Fruit fly (Drosophila melanogaster) whole organism, embryonic: Measurements from ENCODE around the gene CG14440.

Experiments
- Aef1 ChIP-seq: fragments of 200-800 bp; sonication (Bioruptor generic); IDR thresholded peaks from 3 replicates; pipeline ENCODE4 v1.3.6; 2022; ENCODE audit warnings: missing biosample characterization, missing genetic modification characterization
- BEAF-32 ChIP-seq: fragments of 200-800 bp; sonication (Bioruptor generic); optimal IDR thresholded peaks from 3 replicates; lab custom pipeline; 2017; ENCODE audit warnings: missing biosample characterization, missing genetic modification characterization, mild to moderate bottlenecking, moderate library complexity, missing genetic modification reagents
- CG11093 ChIP-seq: fragments of 200-800 bp; sonication (Bioruptor generic); IDR thresholded peaks from 3 replicates; pipeline ENCODE4 v1.3.6; 2022; ENCODE audit warnings: missing biosample characterization, missing genetic modification characterization
- CG12942 ChIP-seq: fragments of 200-800 bp; sonication (Bioruptor generic); optimal IDR thresholded peaks from 3 replicates; lab custom pipeline; 2016; ENCODE audit warnings: missing biosample characterization, missing genetic modification characterization
- CG15514 ChIP-seq: fragments of 200-800 bp; sonication (Bioruptor generic); optimal IDR thresholded peaks from 3 replicates; lab custom pipeline; 2017; ENCODE audit warnings: missing biosample characterization, missing genetic modification characterization, mild to moderate bottlenecking, moderate library complexity, missing genetic modification reagents
- CG15601 ChIP-seq: fragments of 200-800 bp; sonication (Bioruptor generic); optimal IDR thresholded peaks from 3 replicates; lab custom pipeline; 2019; ENCODE audit warnings: missing biosample characterization, mild to moderate bottlenecking, missing genetic modification characterization, moderate library complexity
- CG15696 ChIP-seq: fragments of 200-800 bp; sonication (Bioruptor generic); optimal IDR thresholded peaks from 2 replicates; lab custom pipeline; 2019; ENCODE audit warnings: missing biosample characterization, mild to moderate bottlenecking, missing genetic modification characterization, moderate library complexity
- CG1602 ChIP-seq: fragments of 200-800 bp; sonication (Bioruptor generic); optimal IDR thresholded peaks from 3 replicates; lab custom pipeline; 2016; ENCODE audit warnings: missing biosample characterization, missing genetic modification characterization
- CG17361 ChIP-seq: fragments of 200-800 bp; sonication (Bioruptor generic); IDR thresholded peaks from 3 replicates; pipeline ENCODE4 v1.3.6; 2022; ENCODE audit warnings: missing biosample characterization, missing genetic modification characterization
- CG17385 ChIP-seq: fragments of 200-800 bp; sonication (Bioruptor generic); optimal IDR thresholded peaks from 3 replicates; lab custom pipeline; 2018; ENCODE audit warnings: missing biosample characterization, mild to moderate bottlenecking, missing genetic modification characterization
- CG18262 ChIP-seq: fragments of 200-800 bp; optimal IDR thresholded peaks from 3 replicates; lab custom pipeline; 2019; ENCODE audit warnings: missing biosample characterization, mild to moderate bottlenecking, missing genetic modification characterization, moderate library complexity
- CG18764 ChIP-seq: fragments of 200-800 bp; sonication (Bioruptor generic); optimal IDR thresholded peaks from 3 replicates; lab custom pipeline; 2016; ENCODE audit warnings: missing biosample characterization, missing genetic modification characterization
- CG2199 ChIP-seq: fragments of 200-800 bp; sonication (Bioruptor generic); IDR thresholded peaks from 3 replicates; pipeline ENCODE4 v1.3.6; 2022; ENCODE audit warnings: missing biosample characterization, missing genetic modification characterization
- CG31388 ChIP-seq: fragments of 200-800 bp; sonication (Bioruptor generic); optimal IDR thresholded peaks from 2 replicates; lab custom pipeline; 2016; ENCODE audit warnings: missing biosample characterization, missing genetic modification characterization
- CG3281 ChIP-seq: fragments of 200-800 bp; sonication (Bioruptor generic); optimal IDR thresholded peaks from 3 replicates; lab custom pipeline; 2017; ENCODE audit warnings: missing biosample characterization, mild to moderate bottlenecking, missing genetic modification characterization
- CG33557 ChIP-seq: fragments of 200-800 bp; sonication (Bioruptor generic); optimal IDR thresholded peaks from 2 replicates; lab custom pipeline; 2019; ENCODE audit warnings: missing biosample characterization, mild to moderate bottlenecking, missing genetic modification characterization, moderate library complexity
- CG34224 ChIP-seq: fragments of 200-800 bp; sonication (Bioruptor generic); IDR thresholded peaks from 3 replicates; pipeline ENCODE4 v1.3.6; 2022; ENCODE audit warnings: missing biosample characterization, missing genetic modification characterization; ENCODE audit not compliant: partially characterized antibody
- CG4617 ChIP-seq: fragments of 200-800 bp; sonication (Bioruptor generic); optimal IDR thresholded peaks from 3 replicates; lab custom pipeline; 2016; ENCODE audit warnings: missing biosample characterization, missing genetic modification characterization, borderline replicate concordance
- CG5245 ChIP-seq: fragments of 200-800 bp; sonication (Bioruptor generic); optimal IDR thresholded peaks from 3 replicates; lab custom pipeline; 2016; ENCODE audit warnings: missing biosample characterization, missing genetic modification characterization
- CG6765 ChIP-seq: fragments of 200-800 bp; sonication (Bioruptor generic); optimal IDR thresholded peaks from 3 replicates; lab custom pipeline; 2017; ENCODE audit warnings: missing biosample characterization, mild to moderate bottlenecking, missing genetic modification characterization
- CG7556 ChIP-seq: fragments of 200-800 bp; sonication (Bioruptor generic); optimal IDR thresholded peaks from 2 replicates; lab custom pipeline; 2017; ENCODE audit warnings: missing biosample characterization, mild to moderate bottlenecking, missing genetic modification characterization
- CG7745 ChIP-seq: fragments of 200-800 bp; sonication (Bioruptor generic); optimal IDR thresholded peaks from 2 replicates; lab custom pipeline; 2018; ENCODE audit warnings: missing biosample characterization, mild to moderate bottlenecking, missing genetic modification characterization, moderate library complexity
- CG9215 ChIP-seq: fragments of 200-800 bp; sonication (Bioruptor generic); IDR thresholded peaks from 2 replicates; pipeline ENCODE4 v1.3.6; 2022; ENCODE audit warnings: missing biosample characterization, missing genetic modification characterization
- CG9932 ChIP-seq: fragments of 200-800 bp; sonication (Bioruptor generic); IDR thresholded peaks from 2 replicates; pipeline ENCODE4 v1.3.6; 2022; ENCODE audit warnings: missing biosample characterization, missing genetic modification characterization
- E2f2 ChIP-seq: fragments of 200-800 bp; sonication (Bioruptor generic); IDR thresholded peaks from 2 replicates; pipeline ENCODE4 v1.3.6; 2022; ENCODE audit warnings: missing biosample characterization, missing genetic modification characterization
- ERR ChIP-seq: fragments of 200-800 bp; sonication (Bioruptor generic); optimal IDR thresholded peaks from 2 replicates; lab custom pipeline; 2016; ENCODE audit warnings: missing biosample characterization, missing genetic modification characterization
- GATAe ChIP-seq: fragments of 200-800 bp; sonication (Bioruptor generic); conservative IDR thresholded peaks from 2 replicates; pipeline ENCODE4 v1.3.6; 2022; ENCODE audit warnings: missing biosample characterization, missing genetic modification characterization
- Mes4 ChIP-seq: fragments of 200-800 bp; sonication (Bioruptor generic); optimal IDR thresholded peaks from 2 replicates; lab custom pipeline; 2016; ENCODE audit warnings: missing biosample characterization, missing genetic modification characterization
- Nf-YC ChIP-seq: fragments of 200-800 bp; optimal IDR thresholded peaks from 3 replicates; lab custom pipeline; 2019; ENCODE audit warnings: missing biosample characterization, mild to moderate bottlenecking, missing genetic modification characterization, moderate library complexity
- NfI ChIP-seq: fragments of 200-800 bp; sonication (Bioruptor generic); optimal IDR thresholded peaks from 3 replicates; lab custom pipeline; 2018; ENCODE audit warnings: missing biosample characterization, mild to moderate bottlenecking, missing genetic modification characterization, moderate library complexity
- Sin3A ChIP-seq: fragments of >200 bp; optimal IDR thresholded peaks from 2 replicates; lab custom pipeline; 2018
- Trl ChIP-seq, 3 experiments: fragments of >200 bp in 2 of 3; fragments of 200-800 bp in 1 of 3; sonication (Bioruptor generic) in 1 of 3; optimal IDR thresholded peaks; 2 replicates in 1 of 3; 3 replicates in 2 of 3; lab custom pipeline; 2016 to 2017; ENCODE audit warnings: missing biosample characterization in 1 of 3, missing genetic modification characterization in 1 of 3
- Usf ChIP-seq: fragments of 200-800 bp; sonication (Bioruptor generic); optimal IDR thresholded peaks from 2 replicates; lab custom pipeline; 2017; ENCODE audit warnings: missing genotype, missing biosample characterization, missing genetic modification characterization
- Vsx1 ChIP-seq: fragments of 200-800 bp; sonication (Bioruptor generic); optimal IDR thresholded peaks from 2 replicates; lab custom pipeline; 2017; ENCODE audit warnings: missing biosample characterization, mild to moderate bottlenecking, missing genetic modification characterization, missing genetic modification reagents
- ara ChIP-seq: fragments of 200-800 bp; sonication (Bioruptor generic); IDR thresholded peaks from 2 replicates; pipeline ENCODE4 v1.3.6; 2022; ENCODE audit warnings: missing biosample characterization, missing genetic modification characterization
- cato ChIP-seq: fragments of 200-800 bp; sonication (Bioruptor generic); optimal IDR thresholded peaks from 2 replicates; lab custom pipeline; 2016; ENCODE audit warnings: missing biosample characterization, missing genetic modification characterization, borderline replicate concordance
- caup ChIP-seq: fragments of 200-800 bp; sonication (Bioruptor generic); optimal IDR thresholded peaks from 3 replicates; lab custom pipeline; 2017; ENCODE audit warnings: missing biosample characterization, mild to moderate bottlenecking, missing genetic modification characterization, moderate library complexity; ENCODE audit not compliant: severe bottlenecking
- fd3F ChIP-seq: fragments of 200-800 bp; sonication (Bioruptor generic); optimal IDR thresholded peaks from 2 replicates; lab custom pipeline; 2018; ENCODE audit warnings: missing biosample characterization, mild to moderate bottlenecking, missing genetic modification characterization, moderate library complexity
- jumu ChIP-seq: fragments of 200-800 bp; sonication (Bioruptor generic); optimal IDR thresholded peaks from 3 replicates; lab custom pipeline; 2016; ENCODE audit warnings: missing biosample characterization, missing genetic modification characterization
- lilli ChIP-seq: fragments of 200-800 bp; sonication (Bioruptor generic); optimal IDR thresholded peaks from 3 replicates; lab custom pipeline; 2016; ENCODE audit warnings: missing biosample characterization, missing genetic modification characterization
- lmd ChIP-seq: fragments of 200-800 bp; sonication (Bioruptor generic); IDR thresholded peaks from 2 replicates; pipeline ENCODE4 v1.3.6; 2022; ENCODE audit warnings: missing biosample characterization, missing genetic modification characterization
- onecut ChIP-seq: fragments of 200-800 bp; sonication (Bioruptor generic); IDR thresholded peaks from 2 replicates; pipeline ENCODE4 v1.3.6; 2022; ENCODE audit warnings: missing biosample characterization, missing genetic modification characterization
- pan ChIP-seq, 4 experiments: fragments of >200 bp in 3 of 4; fragments of 200-800 bp in 1 of 4; sonication (Bioruptor generic) in 1 of 4; optimal IDR thresholded peaks in 3 of 4; IDR thresholded peaks in 1 of 4; 2 replicates each; pipeline versions ENCODE4 v1.3.6 to Lab custom; 2017 to 2022; ENCODE audit warnings: missing biosample characterization in 2 of 4, missing genetic modification characterization in 2 of 4, mixed read lengths in 1 of 4
- ro ChIP-seq: fragments of 200-800 bp; sonication (Bioruptor generic); IDR thresholded peaks from 2 replicates; pipeline ENCODE4 v1.3.6; 2022; ENCODE audit warnings: missing biosample characterization, missing genetic modification characterization
- run ChIP-seq: fragments of 200-800 bp; sonication (Bioruptor generic); optimal IDR thresholded peaks from 3 replicates; lab custom pipeline; 2018; ENCODE audit warnings: missing biosample characterization, mild to moderate bottlenecking, missing genetic modification characterization
- schlank ChIP-seq: fragments of 200-800 bp; sonication (Bioruptor generic); optimal IDR thresholded peaks from 2 replicates; lab custom pipeline; 2018; ENCODE audit warnings: missing biosample characterization, mild to moderate bottlenecking, missing genetic modification characterization
- slou ChIP-seq: fragments of 200-800 bp; sonication (Bioruptor generic); optimal IDR thresholded peaks from 3 replicates; lab custom pipeline; 2016; ENCODE audit warnings: missing biosample characterization, missing genetic modification characterization
- sob ChIP-seq: fragments of 200-800 bp; sonication (Bioruptor generic); IDR thresholded peaks from 2 replicates; pipeline ENCODE4 v1.3.6; 2022; ENCODE audit warnings: missing biosample characterization, missing genetic modification characterization
- tap ChIP-seq: fragments of 200-800 bp; optimal IDR thresholded peaks from 3 replicates; lab custom pipeline; 2019; ENCODE audit warnings: missing biosample characterization, mild to moderate bottlenecking, missing genetic modification characterization, moderate library complexity
- unc-4 ChIP-seq: fragments of 200-800 bp; sonication (Bioruptor generic); IDR thresholded peaks from 2 replicates; pipeline ENCODE4 v1.3.6; 2022; ENCODE audit warnings: missing biosample characterization, missing genetic modification characterization; ENCODE audit not compliant: partially characterized antibody
- vfl ChIP-seq: fragments of 200-800 bp; sonication (Bioruptor generic); optimal IDR thresholded peaks from 2 replicates; lab custom pipeline; 2016; ENCODE audit warnings: missing biosample characterization, missing genetic modification characterization

Gene CG14440

dm6 chrX:6719968-6720367 is 21.6 kb upstream of the CG14440 start (continued):
- TF ChIP-seq CG12942 (GFP tag; lab: Kevin White, UChicago) (no peak), sob (peak; percentile 28; the same call in 1 of the 2 replicates), CG6765 (GFP tag; lab: Kevin White, UChicago) (no peak), NfI (GFP tag; lab: Kevin White, UChicago) (no peak), lmd (no peak), CG33557 (GFP tag; lab: Kevin White, UChicago) (no peak), CG15514 (peak; percentile 27), CG18262 (tag; lab: Kevin White, UChicago) (no peak), fd3F (no peak), CG17361 (GFP tag; lab: Robert Waterston, UW) (no peak), Vsx1 (GFP tag; lab: Kevin White, UChicago) (no peak), onecut (no peak), lilli (no peak), CG11093 (GFP tag; lab: Robert Waterston, UW) (no peak), CG1602 (GFP tag; lab: Kevin White, UChicago) (no peak), ro (GFP tag; lab: Robert Waterston, UW) (no peak), Aef1 (GFP tag; lab: Robert Waterston, UW) (no peak), CG15601 (tag; lab: Kevin White, UChicago) (no peak), Usf (GFP tag; lab: Kevin White, UChicago) (no peak), CG4617 (GFP tag; lab: Kevin White, UChicago) (no peak), Trl (optimal IDR thresholded peaks at IDR 0.05; lab: Kevin White, UChicago) (no peak), Trl (GFP tag; optimal IDR thresholded peaks at IDR 0.05; lab: Kevin White, UChicago) (no peak), Nf-YC (tag; lab: Kevin White, UChicago) (no peak), vfl (no peak), CG9215 (GFP tag; lab: Robert Waterston, UW) (no peak), run (tag; lab: Kevin White, UChicago) (no peak), GATAe (GFP tag; lab: Robert Waterston, UW) (no peak), CG18764 (GFP tag; lab: Kevin White, UChicago) (peak; percentile 2), schlank (tag; lab: Kevin White, UChicago) (no peak), CG3281 (GFP tag; lab: Kevin White, UChicago) (peak; percentile 41), CG17385 (GFP tag; lab: Kevin White, UChicago) (peak; percentile 0), CG2199 (no peak), CG5245 (GFP tag; lab: Kevin White, UChicago) (no peak), ERR (GFP tag; lab: Kevin White, UChicago) (no peak), cato (GFP tag; lab: Kevin White, UChicago) (no peak), CG15696 (tag; lab: Kevin White, UChicago) (peak; percentile 18), Sin3A (lab: Kevin White, UChicago) (no peak), caup (GFP tag; lab: Kevin White, UChicago) (no peak), tap (tag; lab: Kevin White, UChicago) (no peak), Mes4 (GFP tag; lab: Kevin White, UChicago) (no peak), CG7745 (tag; lab: Kevin White, UChicago) (no peak), CG31388 (no peak), CG34224 (GFP tag; lab: Robert Waterston, UW) (no peak), E2f2 (GFP tag; lab: Robert Waterston, UW) (0 out of 2 replicates have a peak, but pooled peaks have one; percentile 18), jumu (GFP tag; lab: Kevin White, UChicago) (no peak), unc-4 (GFP tag; lab: Robert Waterston, UW) (no peak), pan (optimal IDR thresholded peaks at IDR 0.05; lab: Kevin White, UChicago) (no peak), pan (GFP tag; optimal IDR thresholded peaks at IDR 0.05 in 1 of 2, IDR thresholded peaks at IDR 0.05 in 1 of 2) (no peak), slou (GFP tag; lab: Kevin White, UChicago) (no peak), ara (GFP tag; lab: Robert Waterston, UW) (0 out of 2 replicates have a peak, but pooled peaks have one; percentile 41), CG7556 (GFP tag; lab: Kevin White, UChicago) (no peak), BEAF-32 (no peak), CG9932 (GFP tag; lab: Robert Waterston, UW) (no peak)
